Worm (Caenorhabditis elegans): ENCODE measurements around the gene atg-4.2.

The atg-4.2 gene

DNA sequence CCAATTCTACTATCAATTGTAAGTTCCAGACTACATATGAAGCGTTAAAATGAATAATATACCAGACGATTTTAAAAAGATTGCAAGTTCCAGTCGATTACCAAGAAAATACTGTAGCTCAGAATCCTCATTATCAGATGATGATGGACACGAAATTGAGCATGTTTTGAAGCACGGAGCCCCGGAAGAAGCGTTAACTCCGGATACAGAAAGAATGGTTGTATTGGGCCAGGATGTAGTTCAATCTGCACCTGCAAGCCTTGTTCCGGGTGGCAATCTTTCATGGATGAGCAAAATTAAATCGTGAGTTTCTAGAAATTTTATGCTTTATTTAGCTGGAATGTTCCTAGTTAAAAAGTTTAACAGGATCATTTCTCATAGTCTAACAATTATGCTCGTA lies at the start of gene atg-4.2:
atg-4.2 (plus strand) TSS at position 24 of the 400 bp plus-strand sequence.
- no peak for TF ChIP-seq unc-62 (GFP tag; optimal IDR thresholded peaks at IDR 0.05)

DNA sequence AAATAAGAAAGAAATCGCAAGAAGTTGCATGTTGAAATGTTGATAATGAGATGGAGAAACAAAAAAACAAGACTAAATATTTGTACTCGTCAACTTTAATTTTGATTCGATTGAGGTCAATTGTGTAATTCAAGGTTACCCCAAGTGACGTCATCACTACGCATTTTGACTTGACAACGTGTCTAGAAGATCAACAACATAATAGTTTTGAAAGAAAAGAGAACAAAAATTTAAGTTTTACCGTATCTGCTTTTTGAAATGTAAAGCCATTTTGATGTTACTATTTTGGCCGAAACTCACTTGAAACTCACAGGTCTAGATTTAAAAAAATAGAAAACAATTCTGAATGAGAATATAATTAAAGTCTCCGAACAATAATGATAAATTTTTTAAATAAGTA lies 46.9 kb upstream of the atg-4.2 start, which contains the start of gene dsl-5:
dsl-5 (minus strand) TSS at position 101 of the 400 bp plus-strand sequence.
- no peak for TF ChIP-seq unc-62 (GFP tag; optimal IDR thresholded peaks at IDR 0.05)

ce11 chrIV:11622336-11622735 lies 45.5 kb upstream of the atg-4.2 start:
- TF ChIP-seq unc-62 (GFP tag; optimal IDR thresholded peaks at IDR 0.05) = no peak

ce11 chrIV:11623060-11623459 lies 44.8 kb upstream of the atg-4.2 start, which contains the start of gene lys-4:
Gene lys-4 (minus strand): TSS chrIV:11623174.
- no peak for TF ChIP-seq unc-62 (GFP tag; optimal IDR thresholded peaks at IDR 0.05)

DNA sequence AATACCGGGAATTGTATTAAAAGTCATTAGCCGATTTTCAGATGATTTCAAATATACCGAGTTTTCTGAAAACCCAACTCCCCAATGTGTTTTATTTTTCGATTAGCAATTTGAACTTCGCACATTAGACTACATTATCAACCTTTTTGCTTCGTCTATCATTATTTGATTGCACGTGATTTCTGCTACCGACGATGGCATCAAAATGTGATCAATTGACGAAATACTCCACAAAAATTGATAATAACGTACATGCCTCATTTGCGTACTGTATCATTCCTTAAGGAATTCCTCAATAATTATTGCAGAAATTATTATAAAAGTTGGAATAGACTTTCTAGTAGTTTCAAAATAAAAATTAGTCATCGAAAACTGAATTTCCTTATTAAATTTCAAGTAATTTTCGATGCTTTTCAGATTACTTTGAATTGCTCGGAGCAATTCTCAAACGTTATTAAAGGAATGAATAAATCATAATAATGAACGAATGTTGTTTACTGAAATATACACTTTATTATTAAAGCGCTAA lies 44.0 kb upstream of the atg-4.2 start:
- no peak for TF ChIP-seq unc-62 (GFP tag; optimal IDR thresholded peaks at IDR 0.05)

ce11 chrIV:11625482-11625881 lies 42.3 kb upstream of the atg-4.2 start, which contains the start of gene lys-5:
Gene lys-5 (minus strand): TSS chrIV:11625582.
- no peak for TF ChIP-seq unc-62 (GFP tag; optimal IDR thresholded peaks at IDR 0.05)

- TF ChIP-seq unc-62 (GFP tag; optimal IDR thresholded peaks at IDR 0.05) = no peak
These were observed 40.0 kb upstream of the atg-4.2 start, which contains the start of gene lys-6 for ce11 chrIV:11627847-11628246. Gene lys-6 (minus strand): TSS chrIV:11627947.

DNA sequence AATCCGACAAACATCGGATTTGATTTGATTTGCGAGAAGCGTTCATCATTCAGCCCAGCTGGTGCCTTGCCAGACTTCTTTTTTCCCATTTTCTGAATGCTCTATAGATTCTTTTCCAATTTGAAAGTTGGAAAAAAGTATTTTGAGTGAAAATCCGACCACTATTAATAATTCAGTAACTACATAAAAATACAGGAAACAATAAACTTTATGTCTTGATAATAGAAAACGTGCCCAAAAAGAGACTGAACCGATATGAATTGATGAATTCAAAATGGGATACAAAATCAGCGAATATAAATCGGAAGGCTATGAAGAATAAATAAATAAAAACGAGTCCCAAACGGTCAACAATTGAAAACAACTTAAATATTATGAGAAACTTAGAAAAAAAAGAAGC lies 36.1 kb upstream of the atg-4.2 start, which contains the start of gene F58B3.4:
F58B3.4 (minus strand) TSS at position 101 of the 400 bp plus-strand sequence.
- TF ChIP-seq unc-62 (GFP tag; optimal IDR thresholded peaks at IDR 0.05) = no peak

DNA sequence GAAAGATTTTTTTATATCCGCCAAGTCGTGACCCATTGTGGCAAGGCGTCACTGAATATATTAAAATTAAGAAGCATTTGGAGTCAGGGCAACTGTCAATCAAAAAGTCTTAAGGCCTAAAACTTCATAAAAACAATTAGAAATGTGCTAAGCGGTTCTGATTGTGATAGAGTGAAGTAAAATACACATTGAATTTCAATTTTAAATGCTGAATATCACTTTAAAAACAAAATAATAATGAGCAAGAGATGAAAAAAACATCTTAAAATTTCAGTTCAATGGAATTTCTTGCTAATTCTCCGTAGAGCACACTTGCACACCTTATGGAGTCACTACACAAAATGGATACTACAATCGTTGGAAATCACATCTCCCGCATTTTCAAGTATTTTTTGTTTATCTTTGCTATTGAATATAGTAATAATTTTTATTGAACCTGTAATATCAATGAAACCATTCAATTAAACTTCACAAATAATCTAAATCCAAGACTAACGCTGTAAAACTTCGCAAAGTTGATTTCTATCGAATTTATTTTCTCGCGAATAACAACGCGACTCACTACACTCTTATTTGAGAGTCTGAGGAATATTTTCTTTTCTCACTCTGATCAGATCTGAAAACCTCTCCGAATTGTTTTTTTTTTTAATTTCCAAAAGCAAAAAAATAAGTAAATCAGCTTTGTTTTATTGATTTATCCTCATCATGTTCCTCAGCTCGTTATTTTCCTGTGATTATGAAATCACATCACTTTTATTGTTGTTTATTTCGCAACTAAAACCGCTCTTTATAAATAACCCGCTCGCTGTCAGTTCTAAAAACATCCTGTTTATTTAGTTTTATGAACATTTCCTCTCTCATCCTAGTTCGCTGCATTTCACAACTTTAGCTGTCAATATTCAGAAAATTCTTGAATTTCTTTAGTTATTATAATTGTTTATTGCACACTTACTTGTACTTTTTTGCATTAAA lies 32.1 kb upstream of the atg-4.2 start, which contains the start of gene mars-1:
mars-1 (minus strand) TSS at position 51 of the 972 bp plus-strand sequence.
- no peak for TF ChIP-seq unc-62 (GFP tag; optimal IDR thresholded peaks at IDR 0.05)

- no peak for TF ChIP-seq unc-62 (GFP tag; optimal IDR thresholded peaks at IDR 0.05)
These were observed 31.5 kb upstream of the atg-4.2 start, which contains the start of gene F58B3.6 for ce11 chrIV:11636409-11636723. Gene F58B3.6 (plus strand): TSS chrIV:11636648.

DNA sequence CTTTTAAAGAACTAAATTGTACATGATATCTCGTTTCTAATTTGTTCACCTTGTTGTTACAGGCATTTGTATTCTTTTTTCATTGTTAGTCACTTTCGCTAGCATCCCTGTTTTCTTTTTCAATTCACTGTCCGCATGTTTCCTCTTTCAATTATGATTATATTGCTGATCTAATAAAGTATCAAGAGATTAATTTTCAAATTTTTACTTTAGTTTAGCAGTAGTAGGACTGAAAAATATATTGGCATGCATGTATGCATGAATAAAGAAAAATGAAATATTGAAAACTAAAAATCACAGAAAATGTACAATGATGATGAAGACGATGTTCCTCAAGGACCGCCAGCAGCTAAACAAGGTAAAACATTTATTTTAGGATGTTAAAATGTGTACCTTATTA lies 29.8 kb upstream of the atg-4.2 start, which contains the start of gene rbm-17:
rbm-17 (plus strand) TSS at position 301 of the 400 bp plus-strand sequence.
- no peak for TF ChIP-seq unc-62 (GFP tag; optimal IDR thresholded peaks at IDR 0.05)

DNA sequence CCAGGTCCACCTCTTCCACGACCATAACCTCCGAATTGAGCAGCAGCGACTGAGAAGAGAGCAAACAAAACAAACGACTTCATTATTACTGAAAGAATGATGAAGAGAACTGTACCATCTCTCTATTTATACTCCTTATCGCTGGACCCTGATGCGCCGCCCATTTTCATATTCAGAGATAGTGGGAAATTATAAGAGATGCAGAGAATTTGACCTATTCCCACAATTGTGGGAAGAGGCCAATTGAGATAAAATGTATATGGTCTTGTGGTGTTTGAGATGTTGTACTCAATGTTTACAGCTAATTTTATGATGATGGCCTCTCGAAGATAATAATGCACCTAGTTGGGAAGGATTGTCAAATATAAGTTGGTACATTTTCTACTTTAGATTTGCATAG lies 26.9 kb upstream of the atg-4.2 start, which contains the start of gene ttr-50:
ttr-50 (minus strand) TSS at position 101 of the 400 bp plus-strand sequence.
- no peak for TF ChIP-seq unc-62 (GFP tag; optimal IDR thresholded peaks at IDR 0.05)

DNA sequence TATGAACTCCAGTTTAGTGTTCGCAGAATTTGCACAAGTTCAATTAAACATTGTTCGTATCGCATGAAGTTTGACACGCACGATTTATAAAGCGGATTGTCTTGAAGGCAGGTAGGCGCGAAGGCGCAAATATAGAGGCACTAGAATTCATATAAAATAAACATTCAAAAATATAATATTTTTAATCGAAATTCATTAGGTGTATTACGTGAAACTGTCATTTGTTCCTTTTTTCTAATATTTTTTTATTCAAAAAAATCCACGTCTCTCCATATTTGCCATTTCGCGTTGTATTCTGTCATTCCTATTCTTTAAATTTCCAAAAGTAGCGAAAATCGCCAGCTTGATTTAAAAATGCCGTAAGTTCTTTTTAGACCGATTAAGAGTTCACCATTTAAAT lies 26.0 kb upstream of the atg-4.2 start, which contains the start of gene ZK809.1:
ZK809.1 (plus strand) TSS at position 301 of the 400 bp plus-strand sequence.
- TF ChIP-seq unc-62 (GFP tag; optimal IDR thresholded peaks at IDR 0.05) = no peak

DNA sequence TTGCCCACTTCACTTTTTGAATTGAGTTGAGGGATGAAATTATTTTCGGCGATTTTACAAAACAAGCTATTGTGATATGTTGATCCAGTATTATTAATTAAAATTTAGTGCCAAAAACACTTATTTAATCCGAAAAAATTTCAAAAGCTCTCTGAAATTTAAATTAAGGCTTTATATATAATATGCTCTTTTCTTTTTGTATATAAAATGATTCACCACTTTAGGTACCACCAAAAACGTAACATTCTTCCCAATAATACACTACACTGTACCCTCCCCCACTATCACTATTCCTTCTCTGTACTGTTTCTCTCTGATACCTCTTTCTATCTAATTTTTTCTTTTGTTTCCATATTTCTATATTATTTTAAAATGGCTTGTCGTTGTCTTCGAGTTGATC lies 24.0 kb upstream of the atg-4.2 start, which contains the start of gene prx-2:
prx-2 (plus strand) TSS at position 301 of the 400 bp plus-strand sequence.
- no peak for TF ChIP-seq unc-62 (GFP tag; optimal IDR thresholded peaks at IDR 0.05)

- TF ChIP-seq unc-62 (GFP tag; optimal IDR thresholded peaks at IDR 0.05) = no peak
These were observed 23.1 kb upstream of the atg-4.2 start for ce11 chrIV:11644705-11645104.

- no peak for TF ChIP-seq unc-62 (GFP tag; optimal IDR thresholded peaks at IDR 0.05)
These were observed 22.5 kb upstream of the atg-4.2 start for ce11 chrIV:11645354-11645753.

Data from whole organism, dauer.